Fruit fly (Drosophila melanogaster) whole organism, embryonic: ENCODE measurements around the gene Bet1.

ENCODE experiments used
- Atf-2 ChIP-seq: fragments of 200-800 bp; sonication (Bioruptor generic); optimal IDR thresholded peaks from 2 replicates; lab custom pipeline; 2016; ENCODE audit warnings: missing biosample characterization, missing genetic modification characterization
- CG13296 ChIP-seq: fragments of 200-800 bp; sonication (Bioruptor generic); optimal IDR thresholded peaks from 3 replicates; lab custom pipeline; 2018; ENCODE audit warnings: missing biosample characterization, mild to moderate bottlenecking, missing genetic modification characterization
- E2f2 ChIP-seq: fragments of 200-800 bp; sonication (Bioruptor generic); IDR thresholded peaks from 2 replicates; pipeline ENCODE4 v1.3.6; 2022; ENCODE audit warnings: missing biosample characterization, missing genetic modification characterization
- Hey ChIP-seq: fragments of 200-800 bp; sonication (Bioruptor generic); optimal IDR thresholded peaks from 3 replicates; lab custom pipeline; 2018; ENCODE audit warnings: missing biosample characterization, mild to moderate bottlenecking, missing genetic modification characterization
- Usf ChIP-seq: fragments of 200-800 bp; sonication (Bioruptor generic); optimal IDR thresholded peaks from 2 replicates; lab custom pipeline; 2017; ENCODE audit warnings: missing genotype, missing biosample characterization, missing genetic modification characterization
- caup ChIP-seq: fragments of 200-800 bp; sonication (Bioruptor generic); optimal IDR thresholded peaks from 3 replicates; lab custom pipeline; 2017; ENCODE audit warnings: missing biosample characterization, mild to moderate bottlenecking, missing genetic modification characterization, moderate library complexity; ENCODE audit not compliant: severe bottlenecking
- h ChIP-seq: fragments of >200 bp; optimal IDR thresholded peaks from 2 replicates; lab custom pipeline; 2017
- lilli ChIP-seq: fragments of 200-800 bp; sonication (Bioruptor generic); optimal IDR thresholded peaks from 3 replicates; lab custom pipeline; 2016; ENCODE audit warnings: missing biosample characterization, missing genetic modification characterization
- org-1 ChIP-seq: fragments of 200-800 bp; sonication (Bioruptor generic); optimal IDR thresholded peaks from 2 replicates; lab custom pipeline; 2017; ENCODE audit warnings: missing biosample characterization, missing genetic modification characterization
- ssp ChIP-seq: fragments of 200-800 bp; sonication (Bioruptor generic); IDR thresholded peaks from 2 replicates; pipeline ENCODE4 v1.3.6; 2022; ENCODE audit warnings: missing biosample characterization, missing genetic modification characterization
- zen2 ChIP-seq: fragments of 200-800 bp; sonication (Bioruptor generic); IDR thresholded peaks from 3 replicates; pipeline ENCODE4 v1.3.6; 2022; ENCODE audit warnings: missing biosample characterization, missing genetic modification characterization; ENCODE audit not compliant: partially characterized antibody

dm6 chr3L:19251643-19252042 lies 9.6 kb upstream of the Bet1 start:
- no peak for TF ChIP-seq E2f2 (GFP tag; lab: Robert Waterston, UW)
- no peak for TF ChIP-seq org-1
- TF ChIP-seq Atf-2 (GFP tag; lab: Kevin White, UChicago), result no peak
- no peak for TF ChIP-seq zen2 (GFP tag; lab: Robert Waterston, UW)
- no peak for TF ChIP-seq lilli (GFP tag; lab: Kevin White, UChicago)
- no peak for TF ChIP-seq caup
- TF ChIP-seq h (lab: Kevin White, UChicago), result no peak
- no peak for TF ChIP-seq ssp (GFP tag; lab: Robert Waterston, UW)
- no peak for TF ChIP-seq Hey (tag; lab: Kevin White, UChicago)
- no peak for TF ChIP-seq CG13296
- no peak for TF ChIP-seq Usf (GFP tag; lab: Kevin White, UChicago)
